Worm (Caenorhabditis elegans): ENCODE data around the gene F53G2.2.

DNA sequence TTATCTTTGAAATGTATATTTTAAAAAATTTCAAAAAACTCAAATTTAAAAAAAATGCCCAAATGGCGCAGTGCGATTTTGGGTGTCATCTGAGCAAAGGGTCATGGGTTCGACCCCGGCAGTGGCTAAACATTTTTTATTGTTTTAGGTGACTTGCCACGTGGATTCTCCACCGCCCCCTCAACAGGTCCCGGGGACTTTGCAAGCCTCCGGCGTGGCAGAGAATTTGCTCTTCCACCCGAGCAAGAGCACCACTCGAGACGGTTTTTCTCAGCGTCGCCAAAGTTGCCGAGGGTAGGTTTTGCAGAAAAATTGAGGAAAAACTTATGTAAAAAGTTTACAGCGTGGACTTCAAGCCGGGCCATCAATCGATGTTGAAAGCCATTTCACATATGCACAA lies 36.6 kb upstream of the F53G2.2 start:
- TF ChIP-seq W03F9.2 (tag; optimal IDR thresholded peaks at IDR 0.05) (no peak), him-1 (tag; optimal IDR thresholded peaks at IDR 0.05) (no peak)

All from whole organism, L4/young adult.